Worm (Caenorhabditis elegans) whole organism, early embryonic: ENCODE results near the gene sdz-10.

Source experiments
- B0310.2 ChIP-seq: sonication (generic microtip); optimal IDR thresholded peaks from 2 replicates; lab custom pipeline; 2016; ENCODE audit warnings: mild to moderate bottlenecking, missing genetic modification characterization, missing compliant biosample characterization
- aly-1 ChIP-seq: sonication (generic microtip); optimal IDR thresholded peaks from 2 replicates; lab custom pipeline; 2016; ENCODE audit warnings: missing genetic modification characterization, missing compliant biosample characterization
- ama-1 ChIP-seq: fragments of 150-350 bp; optimal IDR thresholded peaks from 2 replicates; lab custom pipeline; 2014
- flt-1 ChIP-seq: fragments of 200-800 bp; sonication (Bioruptor generic); IDR thresholded peaks from 2 replicates; pipeline ENCODE4 v1.3.6; 2022; ENCODE audit warnings: missing genetic modification characterization, missing compliant biosample characterization
- hmbx-1 ChIP-seq: sonication (generic microtip); optimal IDR thresholded peaks from 2 replicates; lab custom pipeline; 2016; ENCODE audit warnings: mild to moderate bottlenecking, missing genetic modification characterization, missing compliant biosample characterization
- hmg-4 ChIP-seq: fragments of 200-800 bp; sonication (Bioruptor generic); optimal IDR thresholded peaks from 2 replicates; lab custom pipeline; 2018; ENCODE audit warnings: mild to moderate bottlenecking, missing genetic modification characterization, missing compliant biosample characterization
- pes-1 ChIP-seq: fragments of 200-800 bp; sonication (Bioruptor generic); IDR thresholded peaks from 2 replicates; pipeline ENCODE4 v1.3.6; 2022; ENCODE audit warnings: missing genetic modification reagents, missing genetic modification characterization, missing compliant biosample characterization
- sea-1 ChIP-seq: fragments of 200-800 bp; sonication (Bioruptor generic); conservative IDR thresholded peaks from 2 replicates; pipeline ENCODE4 v1.3.6; 2022; ENCODE audit warnings: missing genetic modification characterization, missing compliant biosample characterization
- tbx-37 ChIP-seq: fragments of 200-800 bp; sonication (Bioruptor generic); conservative IDR thresholded peaks from 2 replicates; pipeline ENCODE4 v1.3.6; 2022; ENCODE audit warnings: missing genetic modification reagents, missing genetic modification characterization, missing compliant biosample characterization

DNA sequence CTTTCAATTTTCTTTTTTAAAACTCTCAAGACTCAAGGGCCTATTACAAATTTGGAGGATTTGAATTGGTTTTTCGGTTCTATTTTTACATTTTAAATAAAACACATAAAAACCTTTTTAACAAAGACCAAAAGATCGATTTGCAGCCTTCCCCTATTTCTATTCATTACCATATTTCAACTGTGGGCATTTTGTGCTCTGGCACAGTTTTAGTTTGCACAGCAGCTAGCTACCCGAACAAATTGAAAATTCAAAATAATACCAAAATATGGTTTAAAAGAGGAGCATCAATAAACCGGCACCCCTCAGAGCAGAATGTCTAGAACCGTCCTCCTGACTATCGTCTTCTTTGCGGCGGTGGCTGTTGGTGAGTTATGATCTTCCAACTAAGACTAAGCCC, 9.3 kb upstream of the sdz-10 start, which contains the start of gene F08D12.2:
- no peak for TF ChIP-seq ama-1 (lab: Kevin White, UChicago)
- no peak for TF ChIP-seq hmg-4
- TF ChIP-seq tbx-37, result no peak
- no peak for TF ChIP-seq aly-1
- TF ChIP-seq pes-1 (GFP tag; lab: Robert Waterston, UW), result no peak
- no peak for TF ChIP-seq sea-1 (GFP tag; lab: Robert Waterston, UW)
- TF ChIP-seq flt-1 (GFP tag; lab: Robert Waterston, UW), result no peak
- TF ChIP-seq hmbx-1 (tag; lab: Kevin White, UChicago), result no peak
- TF ChIP-seq B0310.2 (tag; lab: Kevin White, UChicago), result no peak
